Worm (Caenorhabditis elegans) whole organism, L4/young adult: ENCODE measurements around the gene glb-17.

Experiments used
- W03F9.2 ChIP-seq: fragments of 150-350 bp; optimal IDR thresholded peaks from 2 replicates; lab custom pipeline; 2014; ENCODE audit warnings: missing biosample characterization, missing genetic modification characterization
- dao-5 ChIP-seq: sonication (generic microtip); optimal IDR thresholded peaks from 2 replicates; lab custom pipeline; 2016; ENCODE audit warnings: missing genotype, missing genetic modification characterization, moderate library complexity, missing compliant biosample characterization
- him-1 ChIP-seq: sonication (generic microtip); optimal IDR thresholded peaks from 2 replicates; lab custom pipeline; 2016; ENCODE audit warnings: missing genotype, missing genetic modification reagents, missing genetic modification characterization, missing compliant biosample characterization

DNA sequence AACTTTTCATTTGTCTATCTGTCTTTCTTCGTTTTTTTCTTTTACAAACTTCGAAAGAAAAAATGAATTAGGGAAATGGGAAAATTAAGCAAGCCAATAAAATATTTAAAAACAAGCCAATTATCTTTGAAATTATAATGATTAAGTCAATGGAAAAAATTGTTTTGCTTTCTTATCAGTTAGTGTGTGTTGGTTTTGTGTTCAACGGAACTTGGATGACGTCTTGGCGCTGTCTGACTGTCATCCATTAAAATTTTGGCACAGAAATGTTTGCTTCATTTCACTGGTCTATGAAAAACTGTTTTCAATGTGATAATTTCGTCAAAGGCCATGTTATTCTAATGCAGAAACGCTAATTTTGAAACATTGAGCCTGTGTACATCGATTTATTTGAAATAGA is 26.3 kb downstream of the glb-17 start:
- TF ChIP-seq him-1 (tag; lab: Kevin White, UChicago) (no peak), dao-5 (no peak), W03F9.2 (tag; lab: Kevin White, UChicago) (no peak)
